Fruit fly (Drosophila melanogaster): ENCODE measurements around the gene Aladin.

Aladin gene

DNA sequence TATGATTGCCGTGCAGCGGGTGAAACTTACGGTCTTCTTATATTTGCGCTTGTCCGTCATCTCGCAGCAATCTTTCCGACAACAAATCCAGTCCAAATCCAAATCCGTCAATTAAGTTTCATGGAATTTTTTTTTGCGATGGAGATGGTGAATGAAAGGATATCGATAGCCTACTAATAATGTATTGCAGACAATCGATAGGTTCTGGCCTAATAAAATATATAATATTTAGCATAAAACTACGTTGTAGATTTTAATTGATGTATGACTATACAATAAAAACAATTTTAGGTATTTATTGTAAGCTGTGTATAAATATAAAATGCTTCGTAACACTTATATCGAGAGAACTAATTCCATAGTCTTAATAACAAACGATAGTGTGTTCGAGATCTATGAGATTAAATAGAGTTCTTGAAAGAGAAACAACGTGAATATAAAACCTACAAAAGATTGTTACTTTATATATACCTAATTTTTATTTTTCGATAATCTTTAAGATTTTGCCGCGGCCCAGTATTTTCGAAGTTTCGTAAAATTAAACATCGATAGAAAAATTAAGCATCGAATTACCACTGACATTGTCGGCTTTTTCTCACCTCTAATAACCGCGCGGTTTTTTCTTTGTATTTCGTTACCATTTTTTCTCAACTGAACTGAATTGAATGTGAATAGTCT is at the start of gene Aladin, which contains the start of gene Cfp1:
Gene Aladin (plus strand): TSS at position 584 of the 678 bp plus-strand sequence.
Gene Cfp1 (minus strand): TSS at position 131 of the 678 bp plus-strand sequence.
- TF ChIP-seq CG1620 (GFP tag; optimal IDR thresholded peaks at IDR 0.05): no peak
- no peak for TF ChIP-seq Clk (GFP tag; optimal IDR thresholded peaks at IDR 0.05)
- no peak for TF ChIP-seq CG12768 (GFP tag; optimal IDR thresholded peaks at IDR 0.05)
- TF ChIP-seq tj (GFP tag; optimal IDR thresholded peaks at IDR 0.05): no peak
- no peak for TF ChIP-seq pad (GFP tag; optimal IDR thresholded peaks at IDR 0.05)
- TF ChIP-seq kay (GFP tag; ENCODE audit: borderline replicate concordance): no peak
- TF ChIP-seq CG11617 (GFP tag; optimal IDR thresholded peaks at IDR 0.05): no peak

DNA sequence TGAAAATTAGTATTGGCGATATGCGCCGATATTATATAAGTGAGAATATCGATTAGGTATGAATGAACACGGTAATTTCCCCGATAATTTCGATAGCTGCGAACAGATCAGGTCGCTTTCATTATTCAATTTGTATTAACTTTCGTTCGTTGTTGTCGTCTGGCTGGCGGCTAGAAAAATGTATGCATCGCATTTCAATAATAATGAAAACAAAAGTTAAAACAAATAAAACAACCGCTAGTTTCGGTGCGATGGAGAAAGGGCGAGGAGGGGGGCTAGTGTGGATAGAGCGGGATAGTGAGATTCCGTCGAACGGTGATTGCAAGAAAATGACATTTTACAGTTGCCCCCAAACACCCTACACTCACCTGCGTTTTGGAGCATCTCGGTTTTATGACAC is 48.8 kb upstream of the Aladin start:
- TF ChIP-seq CG12768 (GFP tag; optimal IDR thresholded peaks at IDR 0.05): no peak
- peak; percentile 30 for TF ChIP-seq ovo (GFP tag; optimal IDR thresholded peaks at IDR 0.05)
- TF ChIP-seq tj (GFP tag; optimal IDR thresholded peaks at IDR 0.05): no peak

DNA sequence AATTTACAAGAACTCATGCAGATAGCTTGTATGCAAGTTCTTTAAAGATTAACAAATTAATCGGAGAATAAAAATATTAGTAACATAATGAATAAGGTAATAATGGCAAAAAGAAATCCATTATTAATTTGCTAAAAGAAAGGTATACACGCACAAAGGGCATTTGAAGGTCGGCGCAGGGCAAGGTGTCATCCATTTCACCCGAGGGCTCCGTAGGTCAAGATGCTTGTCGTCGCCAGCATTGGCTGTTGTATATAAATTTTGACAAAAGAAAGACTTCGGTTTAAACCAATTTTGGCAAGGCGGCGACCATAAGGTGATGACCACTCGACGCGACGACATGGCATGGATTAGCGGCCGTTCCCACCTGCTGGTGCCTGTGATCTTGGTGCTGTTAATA is 48.1 kb upstream of the Aladin start, which contains the start of gene CG15370:
Gene CG15370 (plus strand): TSS at position 301 of the 400 bp plus-strand sequence.
- TF ChIP-seq cnc (optimal IDR thresholded peaks at IDR 0.05) (no peak), toe (GFP tag; optimal IDR thresholded peaks at IDR 0.05) (no peak), ovo (GFP tag; optimal IDR thresholded peaks at IDR 0.05) (no peak)

DNA sequence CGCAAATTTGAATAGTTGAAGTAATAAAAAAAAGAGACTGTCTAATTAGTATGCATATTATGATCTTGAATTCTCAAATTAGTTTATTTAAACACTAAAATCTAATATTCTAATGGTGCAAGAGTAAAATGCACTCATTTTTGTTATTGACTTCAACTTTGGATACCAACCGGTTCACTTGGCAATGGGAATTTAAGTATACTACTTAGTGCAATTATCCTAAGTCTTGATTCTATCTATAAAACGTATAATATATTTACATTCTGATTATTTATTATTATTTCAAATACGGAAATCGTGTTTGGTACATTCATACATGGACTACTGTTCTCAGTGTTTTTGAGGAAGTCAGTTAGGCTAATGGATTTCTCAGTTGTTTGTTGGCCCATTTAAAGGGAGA is 46.4 kb upstream of the Aladin start, which contains the start of gene Gr8a:
Gene Gr8a (plus strand): TSS at position 301 of the 400 bp plus-strand sequence.
- TF ChIP-seq CG14711 (tag; optimal IDR thresholded peaks at IDR 0.05) (no peak), toe (GFP tag; optimal IDR thresholded peaks at IDR 0.05) (no peak), CG7101 (tag; optimal IDR thresholded peaks at IDR 0.05) (no peak), CG1620 (GFP tag; optimal IDR thresholded peaks at IDR 0.05) (no peak), pad (GFP tag; optimal IDR thresholded peaks at IDR 0.05) (no peak), cnc (optimal IDR thresholded peaks at IDR 0.05) (no peak), ovo (GFP tag; optimal IDR thresholded peaks at IDR 0.05) (no peak), Hr96 (GFP tag; optimal IDR thresholded peaks at IDR 0.05) (no peak), Mnt (GFP tag; optimal IDR thresholded peaks at IDR 0.05) (no peak), cic (GFP tag; optimal IDR thresholded peaks at IDR 0.05) (no peak)

DNA sequence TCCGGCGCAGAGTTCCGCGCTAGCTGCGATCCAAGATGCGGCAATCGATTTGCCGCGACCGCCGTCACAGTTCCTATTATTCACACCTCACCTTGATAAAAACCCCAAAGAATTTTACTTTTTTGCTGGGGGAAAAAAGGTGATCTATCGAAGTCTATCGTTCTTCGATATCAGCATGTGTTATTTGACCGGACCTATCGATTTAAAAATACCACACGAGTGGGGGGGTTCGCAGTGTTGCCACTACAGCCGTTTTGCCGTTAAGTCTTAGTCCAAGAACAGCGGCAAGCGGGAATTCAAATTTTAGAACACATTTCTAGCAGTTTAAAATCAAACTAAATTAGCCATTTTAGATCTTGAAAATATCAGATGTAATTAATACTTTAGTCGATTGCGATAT is 41.0 kb upstream of the Aladin start, which contains the start of gene CG12121:
Gene CG12121 (minus strand): TSS at position 180 of the 400 bp plus-strand sequence.
- TF ChIP-seq cnc (optimal IDR thresholded peaks at IDR 0.05): no peak
- no peak for TF ChIP-seq CG5204 (GFP tag; optimal IDR thresholded peaks at IDR 0.05)
- no peak for TF ChIP-seq cic (GFP tag; optimal IDR thresholded peaks at IDR 0.05)
- TF ChIP-seq Hr96 (GFP tag; optimal IDR thresholded peaks at IDR 0.05): no peak
- peak; percentile 65 for TF ChIP-seq bab1 (GFP tag; optimal IDR thresholded peaks at IDR 0.05)
- no peak for TF ChIP-seq CG33017 (tag; optimal IDR thresholded peaks at IDR 0.05)
- TF ChIP-seq Clk (GFP tag; optimal IDR thresholded peaks at IDR 0.05): no peak
- TF ChIP-seq tj (GFP tag; optimal IDR thresholded peaks at IDR 0.05): no peak
- TF ChIP-seq CG12768 (GFP tag; optimal IDR thresholded peaks at IDR 0.05): no peak
- no peak for TF ChIP-seq toe (GFP tag; optimal IDR thresholded peaks at IDR 0.05)
- TF ChIP-seq CG14711 (tag; optimal IDR thresholded peaks at IDR 0.05): peak; percentile 31
- TF ChIP-seq ovo (GFP tag; optimal IDR thresholded peaks at IDR 0.05): no peak
- TF ChIP-seq CG7101 (tag; optimal IDR thresholded peaks at IDR 0.05): no peak

DNA sequence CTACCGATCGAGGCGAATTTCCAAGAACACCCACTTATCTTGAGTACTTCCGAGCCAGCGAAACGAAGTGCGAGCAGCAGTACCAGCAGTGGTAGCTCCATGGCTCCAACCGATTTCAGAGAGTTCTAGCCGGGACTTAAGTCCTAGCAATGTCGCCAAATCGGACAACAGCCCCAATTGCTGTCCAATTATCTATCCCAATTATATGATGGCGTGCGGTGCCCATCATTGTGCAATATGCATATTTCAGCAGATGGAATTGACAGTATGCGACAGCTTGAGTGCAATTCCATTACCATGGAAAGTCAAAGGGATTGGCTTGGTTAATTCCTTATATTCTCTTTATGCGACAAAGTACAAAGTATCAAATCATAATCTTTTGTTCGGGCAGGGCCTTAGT is 36.7 kb upstream of the Aladin start, which contains the start of gene Ir8a:
Gene Ir8a (minus strand): TSS at position 101 of the 400 bp plus-strand sequence.
- TF ChIP-seq Clk (GFP tag; optimal IDR thresholded peaks at IDR 0.05): no peak
- TF ChIP-seq tj (GFP tag; optimal IDR thresholded peaks at IDR 0.05): no peak
- no peak for TF ChIP-seq CG5204 (GFP tag; optimal IDR thresholded peaks at IDR 0.05)
- TF ChIP-seq kay (GFP tag; ENCODE audit: borderline replicate concordance): no peak
- no peak for TF ChIP-seq CG12768 (GFP tag; optimal IDR thresholded peaks at IDR 0.05)
- no peak for TF ChIP-seq ovo (GFP tag; optimal IDR thresholded peaks at IDR 0.05)
- no peak for TF ChIP-seq CG7101 (tag; optimal IDR thresholded peaks at IDR 0.05)
- TF ChIP-seq cic (GFP tag; optimal IDR thresholded peaks at IDR 0.05): no peak
- no peak for TF ChIP-seq bab1 (GFP tag; optimal IDR thresholded peaks at IDR 0.05)
- no peak for TF ChIP-seq pad (GFP tag; optimal IDR thresholded peaks at IDR 0.05)
- TF ChIP-seq Hr96 (GFP tag; optimal IDR thresholded peaks at IDR 0.05): no peak
- no peak for TF ChIP-seq toe (GFP tag; optimal IDR thresholded peaks at IDR 0.05)
- TF ChIP-seq Mnt (GFP tag; optimal IDR thresholded peaks at IDR 0.05): no peak
- TF ChIP-seq CG33017 (tag; optimal IDR thresholded peaks at IDR 0.05): no peak
- no peak for TF ChIP-seq CG14711 (tag; optimal IDR thresholded peaks at IDR 0.05)

DNA sequence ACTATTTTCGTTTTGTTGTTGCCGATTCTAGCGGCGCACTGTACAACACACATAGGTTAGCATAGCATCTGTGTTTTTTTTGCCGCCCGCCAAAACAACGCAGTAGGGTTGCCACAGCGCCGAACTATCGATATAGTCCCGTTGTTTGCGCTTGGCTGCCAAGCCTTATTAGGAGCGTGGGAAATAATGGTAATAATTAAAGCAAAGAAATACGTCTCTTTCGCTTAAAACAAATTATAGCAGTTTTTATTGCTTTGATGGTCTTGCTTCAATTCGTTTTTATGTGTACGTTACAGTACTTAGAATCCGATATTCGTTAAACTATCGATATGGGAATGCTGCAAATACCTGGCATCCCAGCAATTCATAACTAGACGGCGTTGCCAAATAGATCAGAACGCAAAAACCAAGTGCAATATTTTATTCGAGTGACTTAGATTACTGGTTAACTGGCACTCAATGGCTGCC is 29.8 kb upstream of the Aladin start, which contains the start of the genes mxc and Larp7:
Gene mxc (minus strand): TSS at position 51 of the 468 bp plus-strand sequence.
Gene Larp7 (plus strand): TSS at position 401 of the 468 bp plus-strand sequence.
- TF ChIP-seq CG7101 (tag; optimal IDR thresholded peaks at IDR 0.05) (peak; percentile 71), CG7045 (GFP tag; optimal IDR thresholded peaks at IDR 0.05) (peak; percentile 30), Mnt (GFP tag; optimal IDR thresholded peaks at IDR 0.05) (peak; percentile 67), ovo (GFP tag; optimal IDR thresholded peaks at IDR 0.05) (peak; percentile 89), kay (GFP tag; ENCODE audit: borderline replicate concordance) (no peak), Clk (GFP tag; optimal IDR thresholded peaks at IDR 0.05) (no peak), CG5204 (GFP tag; optimal IDR thresholded peaks at IDR 0.05) (no peak), Crg-1 (GFP tag; optimal IDR thresholded peaks at IDR 0.05) (peak; percentile 84), pad (GFP tag; optimal IDR thresholded peaks at IDR 0.05) (peak; percentile 60), CG1620 (GFP tag; optimal IDR thresholded peaks at IDR 0.05) (peak; percentile 86), CG11617 (GFP tag; optimal IDR thresholded peaks at IDR 0.05) (peak; percentile 79), cnc (optimal IDR thresholded peaks at IDR 0.05) (no peak), toe (GFP tag; optimal IDR thresholded peaks at IDR 0.05) (peak; percentile 80), Hr96 (GFP tag; optimal IDR thresholded peaks at IDR 0.05) (peak; percentile 82), tj (GFP tag; optimal IDR thresholded peaks at IDR 0.05) (peak; percentile 53), bab1 (GFP tag; optimal IDR thresholded peaks at IDR 0.05) (peak; percentile 84), CG33017 (tag; optimal IDR thresholded peaks at IDR 0.05) (no peak), CG12768 (GFP tag; optimal IDR thresholded peaks at IDR 0.05) (no peak), cic (GFP tag; optimal IDR thresholded peaks at IDR 0.05) (no peak), CG14711 (tag; optimal IDR thresholded peaks at IDR 0.05) (peak; percentile 90)
